Fruit fly (Drosophila melanogaster) Kc167 (cell line): ENCODE results near the gene mahe.

ENCODE experiments used
- Myc ChIP-seq: fragments of >200 bp; optimal IDR thresholded peaks from 2 replicates; lab custom pipeline; 2017; ENCODE audit warnings: missing external identifiers
- Sin3A ChIP-seq: fragments of >200 bp; optimal IDR thresholded peaks from 2 replicates; lab custom pipeline; 2018; ENCODE audit warnings: missing external identifiers
- h ChIP-seq: fragments of >200 bp; optimal IDR thresholded peaks from 3 replicates; lab custom pipeline; 2018; ENCODE audit warnings: missing external identifiers
- psq ChIP-seq: fragments of >200 bp; optimal IDR thresholded peaks from 2 replicates; lab custom pipeline; 2017; ENCODE audit warnings: missing external identifiers

DNA sequence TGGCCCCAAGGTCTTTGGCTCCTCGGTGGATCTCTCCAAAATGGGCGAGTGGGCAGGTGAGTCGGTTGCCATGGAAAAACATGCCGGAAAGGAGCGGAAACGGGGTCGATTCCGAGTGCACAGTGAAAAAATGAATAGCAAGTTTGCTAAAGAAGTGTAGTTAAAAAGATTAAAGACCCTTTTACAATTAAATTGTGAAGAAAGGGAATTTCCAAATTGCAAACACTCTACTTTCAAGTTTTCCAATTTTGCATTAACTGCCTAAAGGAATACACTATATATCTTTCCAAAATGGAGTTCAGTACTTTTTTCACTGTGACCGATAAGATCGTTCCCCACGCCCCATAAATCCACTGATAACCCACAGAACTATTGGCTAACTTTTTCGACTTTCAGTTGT, 21.7 kb downstream of the mahe start:
- TF ChIP-seq h (lab: Kevin White, UChicago): no peak
- TF ChIP-seq Sin3A (lab: Kevin White, UChicago): no peak
- no peak for TF ChIP-seq psq (lab: Kevin White, UChicago)
- TF ChIP-seq Myc: no peak
